Worm (Caenorhabditis elegans) whole organism, L3 larva: ENCODE results near the gene nhr-137.

Experiments
- ama-1 ChIP-seq: fragments of 150-350 bp; optimal IDR thresholded peaks from 2 replicates; lab custom pipeline; 2018
- mdl-1 ChIP-seq: fragments of 150-350 bp; optimal IDR thresholded peaks from 2 replicates; lab custom pipeline; 2014; ENCODE audit warnings: missing biosample characterization, missing genetic modification characterization
- nhr-76 ChIP-seq: fragments of 150-350 bp; sonication (generic microtip); optimal IDR thresholded peaks from 5 replicates; lab custom pipeline; 2014; ENCODE audit warnings: missing biosample characterization, missing genetic modification characterization
- tbx-2 ChIP-seq: sonication (generic microtip); optimal IDR thresholded peaks from 2 replicates; lab custom pipeline; 2016; ENCODE audit warnings: mild to moderate bottlenecking, missing genetic modification characterization, missing compliant biosample characterization

DNA sequence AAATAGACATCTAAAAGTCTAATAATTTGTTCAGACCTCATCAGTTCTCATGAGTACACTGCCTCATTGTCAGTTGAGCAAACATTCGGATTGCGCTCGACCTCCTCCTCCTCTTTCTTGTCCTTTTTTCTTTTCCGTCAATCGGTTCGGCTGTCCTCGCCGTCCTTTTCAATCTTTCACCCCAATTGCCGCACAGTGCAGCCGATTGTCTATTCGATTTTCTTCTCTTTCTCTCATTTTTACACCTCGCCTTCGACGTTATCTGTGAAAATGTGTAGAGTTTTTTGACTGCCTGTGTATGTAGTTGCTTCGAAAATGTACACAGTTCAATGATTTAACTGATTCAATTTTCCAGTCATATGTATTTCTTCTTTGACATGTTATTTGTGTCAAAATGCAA is 15.6 kb downstream of the nhr-137 start:
- TF ChIP-seq tbx-2 (no peak), ama-1 (lab: Kevin White, UChicago) (no peak), mdl-1 (no peak), nhr-76 (no peak)
